Worm (Caenorhabditis elegans) whole organism, early embryonic: ENCODE results near the gene rpb-9.
A peak's percentile ranks its signal among the peaks of the same experiment; 100 is the strongest.

Experiments used
- B0310.2 ChIP-seq: sonication (generic microtip); optimal IDR thresholded peaks from 2 replicates; lab custom pipeline; 2016; ENCODE audit warnings: mild to moderate bottlenecking, missing genetic modification characterization, missing compliant biosample characterization
- F13C5.2 ChIP-seq: sonication (generic microtip); optimal IDR thresholded peaks from 2 replicates; lab custom pipeline; 2017; ENCODE audit warnings: mild to moderate bottlenecking, missing genetic modification characterization, inconsistent platforms, missing compliant biosample characterization
- aly-1 ChIP-seq: sonication (generic microtip); optimal IDR thresholded peaks from 2 replicates; lab custom pipeline; 2016; ENCODE audit warnings: missing genetic modification characterization, missing compliant biosample characterization
- ama-1 ChIP-seq: fragments of 150-350 bp; optimal IDR thresholded peaks from 2 replicates; lab custom pipeline; 2014
- ceh-13 ChIP-seq: fragments of 200-800 bp; sonication (Bioruptor generic); optimal IDR thresholded peaks from 2 replicates; lab custom pipeline; 2018; ENCODE audit warnings: mild to moderate bottlenecking, missing genetic modification characterization, missing compliant biosample characterization
- ceh-36 ChIP-seq: sonication (generic microtip); optimal IDR thresholded peaks from 2 replicates; lab custom pipeline; 2016; ENCODE audit warnings: missing genetic modification characterization, inconsistent platforms, missing compliant biosample characterization
- ets-7 ChIP-seq: sonication (generic microtip); optimal IDR thresholded peaks from 2 replicates; lab custom pipeline; 2016; ENCODE audit warnings: missing genotype, missing genetic modification characterization, missing compliant biosample characterization
- flt-1 ChIP-seq: fragments of 200-800 bp; sonication (Bioruptor generic); IDR thresholded peaks from 2 replicates; pipeline ENCODE4 v1.3.6; 2022; ENCODE audit warnings: missing genetic modification characterization, missing compliant biosample characterization
- hmbx-1 ChIP-seq: sonication (generic microtip); optimal IDR thresholded peaks from 2 replicates; lab custom pipeline; 2016; ENCODE audit warnings: mild to moderate bottlenecking, missing genetic modification characterization, missing compliant biosample characterization
- hmg-4 ChIP-seq: fragments of 200-800 bp; sonication (Bioruptor generic); optimal IDR thresholded peaks from 2 replicates; lab custom pipeline; 2018; ENCODE audit warnings: mild to moderate bottlenecking, missing genetic modification characterization, missing compliant biosample characterization
- hnd-1 ChIP-seq: sonication (generic microtip); optimal IDR thresholded peaks from 2 replicates; lab custom pipeline; 2016; ENCODE audit warnings: missing genetic modification characterization, missing compliant biosample characterization
- pes-1 ChIP-seq: fragments of 200-800 bp; sonication (Bioruptor generic); IDR thresholded peaks from 2 replicates; pipeline ENCODE4 v1.3.6; 2022; ENCODE audit warnings: missing genetic modification reagents, missing genetic modification characterization, missing compliant biosample characterization
- scrt-1 ChIP-seq: fragments of 200-800 bp; sonication (Bioruptor generic); IDR thresholded peaks from 2 replicates; pipeline ENCODE4 v1.3.6; 2022; ENCODE audit warnings: missing genetic modification characterization, missing compliant biosample characterization
- sea-1 ChIP-seq: fragments of 200-800 bp; sonication (Bioruptor generic); conservative IDR thresholded peaks from 2 replicates; pipeline ENCODE4 v1.3.6; 2022; ENCODE audit warnings: missing genetic modification characterization, missing compliant biosample characterization
- tbx-11 ChIP-seq: fragments of 200-800 bp; sonication (Bioruptor generic); IDR thresholded peaks from 2 replicates; pipeline ENCODE4 v1.3.6; 2022; ENCODE audit warnings: missing genetic modification characterization, missing compliant biosample characterization
- tbx-37 ChIP-seq: fragments of 200-800 bp; sonication (Bioruptor generic); conservative IDR thresholded peaks from 2 replicates; pipeline ENCODE4 v1.3.6; 2022; ENCODE audit warnings: missing genetic modification reagents, missing genetic modification characterization, missing compliant biosample characterization
- tra-4 ChIP-seq: sonication (generic microtip); optimal IDR thresholded peaks from 2 replicates; lab custom pipeline; 2017; ENCODE audit warnings: missing genetic modification characterization, missing compliant biosample characterization

The rpb-9 gene

ce11 chrV:8025259-8025658, 13.1 kb upstream of the rpb-9 start:
- TF ChIP-seq tbx-37 (GFP tag; lab: Robert Waterston, UW), result no peak
- no peak for TF ChIP-seq hnd-1 (tag; lab: Kevin White, UChicago)
- no peak for TF ChIP-seq ets-7
- no peak for TF ChIP-seq aly-1 (tag; lab: Kevin White, UChicago)
- TF ChIP-seq hmg-4, result no peak
- TF ChIP-seq ceh-13 (GFP tag; lab: Kevin White, UChicago), result no peak
- no peak for TF ChIP-seq hmbx-1 (tag; lab: Kevin White, UChicago)
- TF ChIP-seq ama-1, result no peak
- no peak for TF ChIP-seq sea-1 (GFP tag; lab: Robert Waterston, UW)
- TF ChIP-seq B0310.2, result no peak
- no peak for TF ChIP-seq tbx-11 (GFP tag; lab: Robert Waterston, UW)
- TF ChIP-seq ceh-36 (tag; lab: Kevin White, UChicago), result no peak
- no peak for TF ChIP-seq F13C5.2 (tag; lab: Kevin White, UChicago)
- TF ChIP-seq scrt-1, result no peak

ce11 chrV:8024752-8025151, 12.6 kb upstream of the rpb-9 start, which contains the start of gene F43H9.3:
Gene F43H9.3 (minus strand): TSS chrV:8024940.
- TF ChIP-seq hmbx-1 (tag; lab: Kevin White, UChicago), result no peak
- no peak for TF ChIP-seq tbx-37 (GFP tag; lab: Robert Waterston, UW)

ce11 chrV:8022040-8022439, 9.9 kb upstream of the rpb-9 start, which contains the start of gene ech-3:
Gene ech-3 (plus strand): TSS chrV:8022217.
- TF ChIP-seq B0310.2 (no peak), hmbx-1 (tag; lab: Kevin White, UChicago) (no peak), tra-4 (tag; lab: Kevin White, UChicago) (no peak), scrt-1 (no peak), ama-1 (no peak)

ce11 chrV:8019783-8020182, 7.6 kb upstream of the rpb-9 start:
- TF ChIP-seq tbx-37 (GFP tag; lab: Robert Waterston, UW), result no peak
- no peak for TF ChIP-seq flt-1
- TF ChIP-seq tbx-11 (GFP tag; lab: Robert Waterston, UW), result no peak
- TF ChIP-seq sea-1 (GFP tag; lab: Robert Waterston, UW), result no peak

DNA sequence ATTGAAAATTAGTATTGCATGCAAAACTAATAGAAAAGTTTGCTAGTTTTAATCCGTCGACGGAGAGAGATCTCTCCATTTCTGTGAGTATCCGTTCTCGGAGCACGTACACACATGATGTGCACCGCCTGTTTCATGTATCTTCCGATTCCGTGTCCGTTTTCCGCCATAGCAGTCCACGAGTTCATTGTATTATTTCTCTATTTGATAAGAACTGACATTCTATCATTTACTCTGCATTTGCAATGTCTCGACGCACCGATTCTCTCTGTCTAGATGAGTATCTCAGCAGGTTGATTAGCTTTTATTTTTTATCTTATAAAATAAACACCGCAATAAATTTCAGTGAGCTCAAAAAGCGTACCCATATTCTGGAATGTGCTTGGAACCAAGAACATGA, 6.8 kb upstream of the rpb-9 start:
- TF ChIP-seq hmg-4 (no peak), F13C5.2 (tag; lab: Kevin White, UChicago) (no peak), flt-1 (no peak), ets-7 (no peak), tra-4 (tag; lab: Kevin White, UChicago) (no peak), B0310.2 (no peak), tbx-37 (GFP tag; lab: Robert Waterston, UW) (no peak), ama-1 (no peak), scrt-1 (no peak), aly-1 (tag; lab: Kevin White, UChicago) (no peak), hmbx-1 (tag; lab: Kevin White, UChicago) (no peak), ceh-13 (GFP tag; lab: Kevin White, UChicago) (no peak), ceh-36 (tag; lab: Kevin White, UChicago) (no peak), tbx-11 (GFP tag; lab: Robert Waterston, UW) (no peak), hnd-1 (tag; lab: Kevin White, UChicago) (no peak), pes-1 (no peak), sea-1 (GFP tag; lab: Robert Waterston, UW) (no peak)

- TF ChIP-seq pes-1, result no peak
- TF ChIP-seq ceh-36 (tag; lab: Kevin White, UChicago), result no peak
- TF ChIP-seq ama-1, result no peak
- TF ChIP-seq ets-7, result no peak
- no peak for TF ChIP-seq tbx-37 (GFP tag; lab: Robert Waterston, UW)
- no peak for TF ChIP-seq scrt-1
- no peak for TF ChIP-seq ceh-13 (GFP tag; lab: Kevin White, UChicago)
- no peak for TF ChIP-seq flt-1
- TF ChIP-seq tbx-11 (GFP tag; lab: Robert Waterston, UW), result no peak
- no peak for TF ChIP-seq B0310.2
These were observed 5.8 kb upstream of the rpb-9 start for ce11 chrV:8017924-8018323.

- TF ChIP-seq F13C5.2 (tag; lab: Kevin White, UChicago), result no peak
- TF ChIP-seq B0310.2, result no peak
- no peak for TF ChIP-seq ama-1
- no peak for TF ChIP-seq sea-1 (GFP tag; lab: Robert Waterston, UW)
- TF ChIP-seq hnd-1 (tag; lab: Kevin White, UChicago), result no peak
- no peak for TF ChIP-seq tbx-37 (GFP tag; lab: Robert Waterston, UW)
- no peak for TF ChIP-seq ets-7
- TF ChIP-seq tra-4 (tag; lab: Kevin White, UChicago), result no peak
- no peak for TF ChIP-seq hmbx-1 (tag; lab: Kevin White, UChicago)
- TF ChIP-seq pes-1, result no peak
- TF ChIP-seq aly-1 (tag; lab: Kevin White, UChicago), result no peak
- no peak for TF ChIP-seq scrt-1
- no peak for TF ChIP-seq ceh-36 (tag; lab: Kevin White, UChicago)
- TF ChIP-seq hmg-4, result no peak
These were observed 4.8 kb upstream of the rpb-9 start, which contains the start of gene sptl-2 for ce11 chrV:8016928-8017327. Gene sptl-2 (plus strand): TSS chrV:8017207.

DNA sequence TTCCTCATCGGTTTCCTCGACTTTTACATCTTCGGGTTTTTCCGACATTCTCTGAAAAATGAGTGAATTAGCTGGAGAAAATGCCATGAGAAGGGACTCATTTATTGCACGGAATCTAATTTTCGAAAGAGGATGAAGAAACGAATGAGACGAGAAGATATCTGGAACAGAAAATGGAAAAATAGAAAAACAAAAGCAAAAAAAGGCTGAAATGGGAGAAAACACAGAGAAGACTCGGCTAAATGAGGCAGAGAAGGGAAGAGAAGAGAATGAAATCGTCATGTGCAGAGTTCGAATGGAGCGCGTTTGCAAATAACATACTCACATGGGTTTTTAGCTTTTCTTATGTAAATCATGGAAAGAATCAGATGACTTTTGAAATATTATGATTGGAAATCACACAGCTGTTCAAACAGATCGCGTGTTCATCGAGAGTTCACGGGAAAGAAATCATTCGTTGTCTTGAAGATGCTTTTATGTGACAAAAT, 1.8 kb upstream of the rpb-9 start, which contains the start of gene Y97E10AR.6:
Gene Y97E10AR.6 (minus strand): TSS at position 51 of the 488 bp plus-strand sequence.
- no peak for TF ChIP-seq sea-1 (GFP tag; lab: Robert Waterston, UW)
- TF ChIP-seq ama-1, result no peak
- no peak for TF ChIP-seq ets-7
- no peak for TF ChIP-seq B0310.2

- TF ChIP-seq ama-1 (peak; percentile 39), tbx-11 (GFP tag; lab: Robert Waterston, UW) (no peak)
These were observed 1.3 kb downstream of the rpb-9 start, which contains the start of gene lmtr-2 for ce11 chrV:8010846-8011245. Gene lmtr-2 (minus strand): TSS chrV:8011106.
